Worm (Caenorhabditis elegans) whole organism, L4 larva: ENCODE data around the gene srh-45.

Experiments
- D1046.2 ChIP-seq: fragments of 200-800 bp; sonication (Bioruptor generic); IDR thresholded peaks from 2 replicates; pipeline ENCODE4 v1.3.6; 2022; ENCODE audit warnings: missing genetic modification characterization, missing compliant biosample characterization
- F26F4.8 ChIP-seq: fragments of 200-800 bp; sonication (Bioruptor generic); conservative IDR thresholded peaks from 2 replicates; pipeline ENCODE4 v1.3.6; 2022; ENCODE audit warnings: missing genetic modification characterization, missing compliant biosample characterization
- R02D3.7 ChIP-seq: fragments of 150-350 bp; sonication (generic microtip); optimal IDR thresholded peaks from 3 replicates; lab custom pipeline; 2014; ENCODE audit warnings: missing biosample characterization, missing genetic modification characterization
- T20F7.1 ChIP-seq: fragments of 200-800 bp; sonication (Bioruptor generic); optimal IDR thresholded peaks from 2 replicates; lab custom pipeline; 2018; ENCODE audit warnings: mild to moderate bottlenecking, missing genetic modification characterization, missing compliant biosample characterization
- T26A8.4 ChIP-seq: fragments of 200-800 bp; sonication (Bioruptor generic); IDR thresholded peaks from 2 replicates; pipeline ENCODE4 v1.3.6; 2022; ENCODE audit warnings: missing genetic modification characterization, missing compliant biosample characterization
- Y75B8A.6 ChIP-seq: fragments of 200-800 bp; sonication (Bioruptor generic); IDR thresholded peaks from 2 replicates; pipeline ENCODE4 v1.3.6; 2022; ENCODE audit warnings: missing genetic modification reagents, missing genetic modification characterization, missing compliant biosample characterization
- aly-2 ChIP-seq: sonication (generic microtip); optimal IDR thresholded peaks from 2 replicates; lab custom pipeline; 2018; ENCODE audit warnings: missing biosample characterization, missing genetic modification characterization
- arid-1 ChIP-seq: fragments of 200-800 bp; sonication (Bioruptor generic); conservative IDR thresholded peaks from 2 replicates; pipeline ENCODE4 v1.3.6; 2022; ENCODE audit warnings: missing genetic modification reagents, missing genetic modification characterization, missing compliant biosample characterization
- attf-4 ChIP-seq: sonication (generic microtip); optimal IDR thresholded peaks from 3 replicates; lab custom pipeline; 2017; ENCODE audit warnings: missing biosample characterization, missing genetic modification characterization
- ceh-20 ChIP-seq: fragments of 200-800 bp; sonication (Bioruptor generic); IDR thresholded peaks from 2 replicates; pipeline ENCODE4 v1.3.6; 2022; ENCODE audit warnings: missing genetic modification reagents, missing genetic modification characterization, missing compliant biosample characterization
- ceh-28 ChIP-seq: fragments of 150-350 bp; optimal IDR thresholded peaks from 2 replicates; lab custom pipeline; 2014; ENCODE audit warnings: missing biosample characterization, missing genetic modification reagents, missing genetic modification characterization
- ceh-32 ChIP-seq: sonication (generic microtip); optimal IDR thresholded peaks from 2 replicates; lab custom pipeline; 2016; ENCODE audit warnings: mild to moderate bottlenecking, missing genetic modification characterization, missing compliant biosample characterization; ENCODE audit not compliant: poor library complexity
- ceh-44 ChIP-seq: fragments of 200-800 bp; sonication (Bioruptor generic); IDR thresholded peaks from 2 replicates; pipeline ENCODE4 v1.3.6; 2022; ENCODE audit warnings: missing genetic modification reagents, missing genetic modification characterization, missing compliant biosample characterization
- ces-1 ChIP-seq: fragments of 150-350 bp; sonication (generic microtip); optimal IDR thresholded peaks from 4 replicates; lab custom pipeline; 2014; ENCODE audit warnings: missing biosample characterization, missing genetic modification reagents, missing genetic modification characterization
- daf-16 ChIP-seq, 3 experiments: sonication (generic microtip); optimal IDR thresholded peaks; 2 replicates each; lab custom pipeline; 2016 to 2017; ENCODE audit warnings: missing genetic modification characterization in 3 of 3, missing genetic modification reagents in 3 of 3, mild to moderate bottlenecking in 2 of 3, missing compliant biosample characterization in 2 of 3, missing biosample characterization in 1 of 3, moderate library complexity in 1 of 3
- daf-19 ChIP-seq: fragments of 200-800 bp; sonication (Bioruptor generic); conservative IDR thresholded peaks from 2 replicates; pipeline ENCODE4 v1.3.6; 2022; ENCODE audit warnings: missing genetic modification characterization, missing compliant biosample characterization
- daf-8 ChIP-seq: fragments of 200-800 bp; sonication (Bioruptor generic); IDR thresholded peaks from 2 replicates; pipeline ENCODE4 v1.3.6; 2022; ENCODE audit warnings: missing genetic modification characterization, missing compliant biosample characterization
- dmd-6 ChIP-seq: fragments of 200-800 bp; sonication (Bioruptor generic); IDR thresholded peaks from 2 replicates; pipeline ENCODE4 v1.3.6; 2022; ENCODE audit warnings: missing genetic modification reagents, missing genetic modification characterization, missing compliant biosample characterization
- dmd-8 ChIP-seq: fragments of 200-800 bp; sonication (Bioruptor generic); IDR thresholded peaks from 2 replicates; pipeline ENCODE4 v1.3.6; 2022; ENCODE audit warnings: missing genetic modification characterization, missing compliant biosample characterization
- duxl-1 ChIP-seq: sonication (generic microtip); optimal IDR thresholded peaks from 2 replicates; lab custom pipeline; 2016; ENCODE audit warnings: mild to moderate bottlenecking, missing genetic modification characterization, moderate library complexity, missing compliant biosample characterization; ENCODE audit not compliant: poor library complexity
- hlh-11 ChIP-seq: fragments of 200-800 bp; sonication (Bioruptor generic); optimal IDR thresholded peaks from 2 replicates; lab custom pipeline; 2018; ENCODE audit warnings: mild to moderate bottlenecking, missing genetic modification characterization, missing compliant biosample characterization
- hmg-1.1 ChIP-seq: fragments of 200-800 bp; sonication (Bioruptor generic); IDR thresholded peaks from 2 replicates; pipeline ENCODE4 v1.3.6; 2022; ENCODE audit warnings: missing genetic modification reagents, missing genetic modification characterization, missing compliant biosample characterization
- lim-7 ChIP-seq: fragments of 200-800 bp; sonication (Bioruptor generic); IDR thresholded peaks from 2 replicates; pipeline ENCODE4 v1.3.6; 2022; ENCODE audit warnings: missing genetic modification characterization, missing compliant biosample characterization
- lin-13 ChIP-seq: fragments of 150-350 bp; optimal IDR thresholded peaks from 2 replicates; lab custom pipeline; 2014; ENCODE audit warnings: missing biosample characterization, missing genetic modification reagents, missing genetic modification characterization
- lin-15B ChIP-seq: fragments of 150-350 bp; sonication (generic microtip); optimal IDR thresholded peaks from 3 replicates; lab custom pipeline; 2014; ENCODE audit warnings: missing biosample characterization, missing genetic modification characterization
- lin-29 ChIP-seq: fragments of 200-800 bp; sonication (Bioruptor generic); IDR thresholded peaks from 2 replicates; pipeline ENCODE4 v1.3.6; 2022; ENCODE audit warnings: missing genetic modification reagents, missing genetic modification characterization, missing compliant biosample characterization
- mdl-1 ChIP-seq, 2 experiments: fragments of 150-350 bp in 1 of 2; sonication (generic microtip) in 1 of 2; optimal IDR thresholded peaks; 2 replicates each; lab custom pipeline; 2014 to 2017; ENCODE audit warnings: missing biosample characterization in 2 of 2, missing genetic modification characterization in 2 of 2
- mdt-29 ChIP-seq: fragments of 200-800 bp; sonication (Bioruptor generic); IDR thresholded peaks from 2 replicates; pipeline ENCODE4 v1.3.6; 2022; ENCODE audit warnings: missing genetic modification reagents, missing genetic modification characterization, missing compliant biosample characterization
- mep-1 ChIP-seq: fragments of 150-350 bp; sonication (generic microtip); optimal IDR thresholded peaks from 3 replicates; lab custom pipeline; 2014; ENCODE audit warnings: missing biosample characterization, missing genetic modification characterization
- mxl-3 ChIP-seq: fragments of 200-800 bp; sonication (Bioruptor generic); optimal IDR thresholded peaks from 2 replicates; lab custom pipeline; 2018; ENCODE audit warnings: mild to moderate bottlenecking, missing genetic modification characterization, missing compliant biosample characterization
- nhr-11 ChIP-seq: fragments of 150-350 bp; optimal IDR thresholded peaks from 2 replicates; lab custom pipeline; 2014; ENCODE audit warnings: missing biosample characterization, missing genetic modification characterization
- nhr-111 ChIP-seq: fragments of 200-800 bp; sonication (Bioruptor generic); optimal IDR thresholded peaks from 2 replicates; lab custom pipeline; 2018; ENCODE audit warnings: mild to moderate bottlenecking, missing genetic modification characterization, missing compliant biosample characterization
- nhr-41 ChIP-seq: fragments of 200-800 bp; sonication (Bioruptor generic); IDR thresholded peaks from 2 replicates; pipeline ENCODE4 v1.3.6; 2022; ENCODE audit warnings: missing genetic modification reagents, missing genetic modification characterization, missing compliant biosample characterization
- nhr-48 ChIP-seq: sonication (generic microtip); optimal IDR thresholded peaks from 2 replicates; lab custom pipeline; 2016; ENCODE audit warnings: mild to moderate bottlenecking, missing genetic modification characterization, missing compliant biosample characterization
- nhr-6 ChIP-seq: fragments of 150-350 bp; optimal IDR thresholded peaks from 2 replicates; lab custom pipeline; 2014; ENCODE audit warnings: missing biosample characterization, missing genetic modification characterization
- nhr-76 ChIP-seq: fragments of 150-350 bp; optimal IDR thresholded peaks from 2 replicates; lab custom pipeline; 2014; ENCODE audit warnings: missing biosample characterization, missing genetic modification characterization
- nhr-77 ChIP-seq: fragments of 150-350 bp; optimal IDR thresholded peaks from 2 replicates; lab custom pipeline; 2014; ENCODE audit warnings: missing biosample characterization, missing genetic modification characterization
- php-3 ChIP-seq: fragments of 200-800 bp; sonication (Bioruptor generic); IDR thresholded peaks from 2 replicates; pipeline ENCODE4 v1.3.6; 2022; ENCODE audit warnings: missing genetic modification reagents, missing genetic modification characterization, missing compliant biosample characterization
- pqm-1 ChIP-seq: sonication (generic microtip); optimal IDR thresholded peaks from 2 replicates; lab custom pipeline; 2017; ENCODE audit warnings: missing biosample characterization, missing genetic modification characterization
- rbr-2 ChIP-seq: sonication (generic microtip); optimal IDR thresholded peaks from 2 replicates; lab custom pipeline; 2016; ENCODE audit warnings: missing genotype, missing genetic modification characterization, missing compliant biosample characterization
- saeg-2 ChIP-seq: fragments of 200-800 bp; sonication (Bioruptor generic); IDR thresholded peaks from 2 replicates; pipeline ENCODE4 v1.3.6; 2022; ENCODE audit warnings: missing genetic modification reagents, missing genetic modification characterization, missing compliant biosample characterization
- sdz-12 ChIP-seq: fragments of 200-800 bp; sonication (Bioruptor generic); optimal IDR thresholded peaks from 2 replicates; lab custom pipeline; 2018; ENCODE audit warnings: mild to moderate bottlenecking, missing genetic modification characterization, missing compliant biosample characterization
- skn-1 ChIP-seq: fragments of 150-350 bp; optimal IDR thresholded peaks from 2 replicates; lab custom pipeline; 2014; ENCODE audit warnings: missing biosample characterization, missing genetic modification characterization
- snpc-1.2 ChIP-seq: fragments of 200-800 bp; sonication (Bioruptor generic); IDR thresholded peaks from 2 replicates; pipeline ENCODE4 v1.3.6; 2022; ENCODE audit warnings: missing genetic modification reagents, missing genetic modification characterization, missing compliant biosample characterization
- snpc-4 ChIP-seq: fragments of 150-350 bp; optimal IDR thresholded peaks from 2 replicates; lab custom pipeline; 2014; ENCODE audit warnings: missing biosample characterization, missing genetic modification characterization
- spr-1 ChIP-seq: sonication (generic microtip); optimal IDR thresholded peaks from 2 replicates; lab custom pipeline; 2016; ENCODE audit warnings: mild to moderate bottlenecking, missing genetic modification characterization, missing compliant biosample characterization
- tag-97 ChIP-seq: fragments of 200-800 bp; sonication (Bioruptor generic); IDR thresholded peaks from 2 replicates; pipeline ENCODE4 v1.3.6; 2022; ENCODE audit warnings: missing genetic modification characterization, missing compliant biosample characterization
- tra-1 ChIP-seq: fragments of 200-800 bp; sonication (Bioruptor generic); IDR thresholded peaks from 2 replicates; pipeline ENCODE4 v1.3.6; 2022; ENCODE audit warnings: missing genetic modification reagents, missing genetic modification characterization, missing compliant biosample characterization
- unc-130 ChIP-seq: sonication (generic microtip); optimal IDR thresholded peaks from 2 replicates; lab custom pipeline; 2016; ENCODE audit warnings: missing genetic modification reagents, missing genetic modification characterization, missing compliant biosample characterization
- zag-1 ChIP-seq: fragments of 150-350 bp; optimal IDR thresholded peaks from 2 replicates; lab custom pipeline; 2014; ENCODE audit warnings: missing biosample characterization, missing genetic modification characterization
- zfp-2 ChIP-seq: sonication (generic microtip); optimal IDR thresholded peaks from 2 replicates; lab custom pipeline; 2016; ENCODE audit warnings: mild to moderate bottlenecking, missing genetic modification characterization, missing compliant biosample characterization
- zip-2 ChIP-seq: fragments of 150-350 bp; optimal IDR thresholded peaks from 2 replicates; lab custom pipeline; 2014; ENCODE audit warnings: missing biosample characterization, missing genetic modification characterization
- ztf-7 ChIP-seq: fragments of 150-350 bp; optimal IDR thresholded peaks from 2 replicates; lab custom pipeline; 2014; ENCODE audit warnings: missing biosample characterization, missing genetic modification characterization

The srh-45 gene

DNA sequence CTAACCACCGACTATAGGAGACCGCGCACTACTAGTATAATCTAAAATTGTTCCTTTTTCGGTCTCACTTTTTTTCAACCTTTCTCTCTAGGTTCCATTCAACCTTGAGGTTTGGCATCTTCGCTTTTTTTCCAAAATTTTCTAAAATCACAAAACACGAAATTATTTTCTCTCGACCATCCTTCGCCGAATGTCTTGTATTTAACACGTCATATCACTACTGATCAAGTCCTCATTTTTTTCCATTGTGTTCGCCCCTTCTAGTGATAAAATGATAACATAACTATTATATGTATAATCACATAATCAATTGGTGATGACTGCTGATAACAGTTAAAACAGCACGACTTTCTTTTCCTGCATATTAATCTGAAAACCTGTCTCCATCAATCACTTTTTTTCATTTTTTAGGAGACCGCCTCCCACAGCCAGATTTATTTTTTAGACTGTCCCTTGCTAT lies 6.3 kb upstream of the srh-45 start, which contains the start of gene T03F7.7:
Gene T03F7.7 (plus strand): TSS at position 410 of the 460 bp plus-strand sequence.
- TF ChIP-seq lin-29 (GFP tag; lab: Robert Waterston, UW) (no peak), nhr-77 (tag; lab: Kevin White, UChicago) (peak; percentile 64), sdz-12 (GFP tag; lab: Kevin White, UChicago) (no peak), tra-1 (GFP tag; lab: Robert Waterston, UW) (peak; percentile 73; the same call in 1 of the 2 replicates), lim-7 (no peak), ces-1 (GFP tag; lab: Kevin White, UChicago) (no peak), aly-2 (tag; lab: Kevin White, UChicago) (no peak), ztf-7 (tag; lab: Kevin White, UChicago) (no peak), hlh-11 (tag; lab: Kevin White, UChicago) (peak; percentile 66), rbr-2 (tag; lab: Kevin White, UChicago) (no peak), tag-97 (GFP tag; lab: Robert Waterston, UW) (no peak), pqm-1 (peak; percentile 93), nhr-111 (GFP tag; lab: Kevin White, UChicago) (no peak), unc-130 (GFP tag; lab: Kevin White, UChicago) (no peak), ceh-44 (no peak), D1046.2 (GFP tag; lab: Robert Waterston, UW) (no peak), mxl-3 (GFP tag; lab: Kevin White, UChicago) (peak; percentile 46), mdt-29 (GFP tag; lab: Robert Waterston, UW) (no peak), mep-1 (tag; lab: Kevin White, UChicago) (no peak), T26A8.4 (GFP tag; lab: Robert Waterston, UW) (no peak), arid-1 (GFP tag; lab: Robert Waterston, UW) (no peak), spr-1 (tag; lab: Kevin White, UChicago) (no peak), dmd-8 (GFP tag; lab: Robert Waterston, UW) (no peak), daf-8 (GFP tag; lab: Robert Waterston, UW) (no peak), zfp-2 (tag; lab: Kevin White, UChicago) (no peak), ceh-28 (tag; lab: Kevin White, UChicago) (no peak), attf-4 (tag; lab: Kevin White, UChicago) (no peak), dmd-6 (GFP tag; lab: Robert Waterston, UW) (peak; percentile 85), nhr-41 (GFP tag; lab: Robert Waterston, UW) (no peak), T20F7.1 (GFP tag; lab: Kevin White, UChicago) (no peak), lin-15B (tag; lab: Kevin White, UChicago) (no peak), zag-1 (tag; lab: Kevin White, UChicago) (no peak), zip-2 (no peak), snpc-1.2 (no peak), ceh-32 (no peak), mdl-1 (tag; optimal IDR thresholded peaks at IDR 0.05; lab: Kevin White, UChicago) (peak in 1 of 2 experiments; percentile 35), lin-13 (no peak), R02D3.7 (no peak), nhr-76 (no peak), skn-1 (tag; lab: Kevin White, UChicago) (no peak), F26F4.8 (GFP tag; lab: Robert Waterston, UW) (no peak), hmg-1.1 (no peak), php-3 (GFP tag; lab: Robert Waterston, UW) (peak; percentile 75), daf-16 (GFP tag; optimal IDR thresholded peaks at IDR 0.05; lab: Kevin White, UChicago) (no peak), daf-16 (tag; optimal IDR thresholded peaks at IDR 0.05; lab: Kevin White, UChicago) (peak; percentile 55), nhr-48 (tag; lab: Kevin White, UChicago) (peak; percentile 45), nhr-11 (tag; lab: Kevin White, UChicago) (no peak), ceh-20 (GFP tag; lab: Robert Waterston, UW) (no peak), duxl-1 (tag; lab: Kevin White, UChicago) (no peak), Y75B8A.6 (GFP tag; lab: Robert Waterston, UW) (no peak), snpc-4 (no peak), daf-19 (GFP tag; lab: Robert Waterston, UW) (no peak), saeg-2 (GFP tag; lab: Robert Waterston, UW) (no peak), nhr-6 (no peak)
